Worm (Caenorhabditis elegans) whole organism, mixed stage, embryonic: ENCODE measurements around the gene C06C3.4.
A peak's percentile ranks its signal among the peaks of the same experiment; 100 is the strongest.

Experiments used
- M03D4.4 ChIP-seq: sonication (generic microtip); optimal IDR thresholded peaks from 2 replicates; lab custom pipeline; 2017; ENCODE audit warnings: mild to moderate bottlenecking, missing genetic modification characterization, missing compliant biosample characterization
- bed-3 ChIP-seq: fragments of 200-800 bp; sonication (Bioruptor generic); optimal IDR thresholded peaks from 3 replicates; lab custom pipeline; 2018; ENCODE audit warnings: mild to moderate bottlenecking, missing genetic modification characterization, moderate library complexity, missing compliant biosample characterization
- blmp-1 ChIP-seq: fragments of 150-350 bp; optimal IDR thresholded peaks from 2 replicates; lab custom pipeline; 2014; ENCODE audit warnings: missing biosample characterization, missing genetic modification characterization
- ceh-83 ChIP-seq: fragments of 200-800 bp; sonication (Bioruptor generic); optimal IDR thresholded peaks from 2 replicates; lab custom pipeline; 2018; ENCODE audit warnings: mild to moderate bottlenecking, missing genetic modification characterization, missing compliant biosample characterization
- ces-1 ChIP-seq: fragments of 150-350 bp; optimal IDR thresholded peaks from 2 replicates; lab custom pipeline; 2014; ENCODE audit warnings: missing biosample characterization, missing genetic modification reagents, missing genetic modification characterization
- cnd-1 ChIP-seq: fragments of 200-800 bp; sonication (Bioruptor generic); optimal IDR thresholded peaks from 2 replicates; lab custom pipeline; 2018; ENCODE audit warnings: mild to moderate bottlenecking, missing genetic modification characterization, missing compliant biosample characterization
- drap-1 ChIP-seq: fragments of 200-800 bp; sonication (Bioruptor generic); optimal IDR thresholded peaks from 3 replicates; lab custom pipeline; 2018; ENCODE audit warnings: mild to moderate bottlenecking, missing genetic modification characterization, missing compliant biosample characterization
- elt-1 ChIP-seq: sonication (generic microtip); optimal IDR thresholded peaks from 2 replicates; lab custom pipeline; 2017; ENCODE audit warnings: missing genetic modification characterization, mild to moderate bottlenecking, missing compliant biosample characterization, antibody characterized with exemption, moderate library complexity, borderline replicate concordance; ENCODE audit not compliant: insufficient read depth
- elt-3 ChIP-seq: fragments of 150-350 bp; optimal IDR thresholded peaks from 2 replicates; lab custom pipeline; 2014; ENCODE audit warnings: missing biosample characterization, missing genetic modification characterization
- flh-1 ChIP-seq: fragments of 200-800 bp; sonication (Bioruptor generic); optimal IDR thresholded peaks from 2 replicates; lab custom pipeline; 2018; ENCODE audit warnings: mild to moderate bottlenecking, missing genetic modification characterization, moderate library complexity, missing compliant biosample characterization
- ham-2 ChIP-seq: fragments of 200-800 bp; sonication (Bioruptor generic); optimal IDR thresholded peaks from 2 replicates; lab custom pipeline; 2018; ENCODE audit warnings: mild to moderate bottlenecking, missing genetic modification characterization, missing compliant biosample characterization
- hlh-1 ChIP-seq: fragments of 150-350 bp; optimal IDR thresholded peaks from 2 replicates; lab custom pipeline; 2014; ENCODE audit warnings: missing biosample characterization, missing genetic modification reagents, missing genetic modification characterization
- lin-13 ChIP-seq: fragments of 150-350 bp; optimal IDR thresholded peaks from 2 replicates; lab custom pipeline; 2014; ENCODE audit warnings: missing biosample characterization, missing genetic modification characterization
- lin-32 ChIP-seq: fragments of 200-800 bp; sonication (Bioruptor generic); optimal IDR thresholded peaks from 2 replicates; lab custom pipeline; 2018; ENCODE audit warnings: mild to moderate bottlenecking, missing genetic modification characterization, missing compliant biosample characterization
- mab-5 ChIP-seq: fragments of 150-350 bp; optimal IDR thresholded peaks from 2 replicates; lab custom pipeline; 2014; ENCODE audit warnings: missing biosample characterization, missing genetic modification characterization
- mep-1 ChIP-seq: fragments of 150-350 bp; optimal IDR thresholded peaks from 2 replicates; lab custom pipeline; 2017; ENCODE audit warnings: missing biosample characterization, missing genetic modification reagents, missing genetic modification characterization, inconsistent platforms
- mls-2 ChIP-seq: sonication (generic microtip); optimal IDR thresholded peaks from 2 replicates; lab custom pipeline; 2016; ENCODE audit warnings: mild to moderate bottlenecking, missing genetic modification characterization, moderate library complexity, missing compliant biosample characterization
- nhr-12 ChIP-seq: fragments of 150-350 bp; optimal IDR thresholded peaks from 2 replicates; lab custom pipeline; 2014; ENCODE audit warnings: missing biosample characterization, missing genetic modification characterization
- nhr-2 ChIP-seq: fragments of 150-350 bp; optimal IDR thresholded peaks from 2 replicates; lab custom pipeline; 2014; ENCODE audit warnings: missing biosample characterization, missing genetic modification characterization
- nhr-28 ChIP-seq: fragments of 150-350 bp; optimal IDR thresholded peaks from 2 replicates; lab custom pipeline; 2014; ENCODE audit warnings: missing biosample characterization, missing genetic modification characterization
- nhr-76 ChIP-seq: sonication (generic microtip); optimal IDR thresholded peaks from 2 replicates; lab custom pipeline; 2017; ENCODE audit warnings: missing biosample characterization, missing genetic modification characterization
- pha-4 ChIP-seq: fragments of 150-350 bp; optimal IDR thresholded peaks from 2 replicates; lab custom pipeline; 2018; ENCODE audit warnings: missing biosample characterization, missing genetic modification reagents, missing genetic modification characterization
- sem-2 ChIP-seq: fragments of 200-800 bp; sonication (Bioruptor generic); optimal IDR thresholded peaks from 2 replicates; lab custom pipeline; 2018; ENCODE audit warnings: mild to moderate bottlenecking, missing genetic modification characterization, missing compliant biosample characterization
- snpc-4 ChIP-seq: fragments of 150-350 bp; optimal IDR thresholded peaks from 2 replicates; lab custom pipeline; 2014; ENCODE audit warnings: missing biosample characterization, missing genetic modification characterization
- sptf-1 ChIP-seq: sonication (generic microtip); optimal IDR thresholded peaks from 2 replicates; lab custom pipeline; 2017; ENCODE audit warnings: mild to moderate bottlenecking, missing genetic modification characterization, moderate library complexity, missing compliant biosample characterization
- tbx-8 ChIP-seq: fragments of 200-800 bp; sonication (Bioruptor generic); optimal IDR thresholded peaks from 2 replicates; lab custom pipeline; 2018; ENCODE audit warnings: mild to moderate bottlenecking, missing genetic modification characterization, moderate library complexity, missing compliant biosample characterization
- unc-120 ChIP-seq: sonication (generic microtip); optimal IDR thresholded peaks from 2 replicates; lab custom pipeline; 2017; ENCODE audit warnings: missing genetic modification characterization, missing compliant biosample characterization; ENCODE audit not compliant: poor library complexity, severe bottlenecking
- unc-39 ChIP-seq: fragments of 150-350 bp; optimal IDR thresholded peaks from 2 replicates; lab custom pipeline; 2014; ENCODE audit warnings: missing biosample characterization, missing genetic modification characterization
- unc-62 ChIP-seq: fragments of 150-350 bp; optimal IDR thresholded peaks from 2 replicates; lab custom pipeline; 2014; ENCODE audit warnings: missing biosample characterization, missing genetic modification reagents, missing genetic modification characterization
- zip-8 ChIP-seq: fragments of 150-350 bp; optimal IDR thresholded peaks from 2 replicates; lab custom pipeline; 2014; ENCODE audit warnings: missing biosample characterization, missing genetic modification characterization
- ztf-11 ChIP-seq: fragments of 150-350 bp; optimal IDR thresholded peaks from 2 replicates; lab custom pipeline; 2014; ENCODE audit warnings: missing biosample characterization, missing genetic modification characterization

C06C3.4 gene

ce11 chrII:9372991-9373390 is at the start of gene C06C3.4:
Gene C06C3.4 (plus strand): TSS chrII:9373291.
- no peak for TF ChIP-seq blmp-1 (tag; lab: Kevin White, UChicago)
- TF ChIP-seq elt-3 (tag; lab: Kevin White, UChicago), result no peak
- TF ChIP-seq nhr-12 (tag; lab: Kevin White, UChicago), result no peak
- no peak for TF ChIP-seq unc-62 (GFP tag; lab: Kevin White, UChicago)
- TF ChIP-seq nhr-28 (tag; lab: Kevin White, UChicago), result no peak
- no peak for TF ChIP-seq drap-1
- TF ChIP-seq hlh-1 (tag; lab: Kevin White, UChicago), result no peak
- TF ChIP-seq bed-3 (GFP tag; lab: Kevin White, UChicago), result no peak
- no peak for TF ChIP-seq nhr-76 (tag; lab: Kevin White, UChicago)
- no peak for TF ChIP-seq zip-8 (tag; lab: Kevin White, UChicago)
- no peak for TF ChIP-seq unc-39 (tag; lab: Kevin White, UChicago)
- no peak for TF ChIP-seq nhr-2 (tag; lab: Kevin White, UChicago)
- no peak for TF ChIP-seq pha-4 (tag; lab: Kevin White, UChicago)
- no peak for TF ChIP-seq ceh-83 (GFP tag; lab: Kevin White, UChicago)
- no peak for TF ChIP-seq flh-1 (GFP tag; lab: Kevin White, UChicago)
- no peak for TF ChIP-seq ztf-11 (tag; lab: Kevin White, UChicago)
- TF ChIP-seq lin-13 (tag; lab: Kevin White, UChicago), result no peak

ce11 chrII:9323660-9324059 is 49.4 kb upstream of the C06C3.4 start, which contains the start of gene egli-1:
Gene egli-1 (plus strand): TSS chrII:9323960.
- TF ChIP-seq ztf-11 (tag; lab: Kevin White, UChicago), result no peak
- TF ChIP-seq bed-3 (GFP tag; lab: Kevin White, UChicago), result no peak
- TF ChIP-seq sptf-1 (tag; lab: Kevin White, UChicago), result no peak
- no peak for TF ChIP-seq M03D4.4
- no peak for TF ChIP-seq mep-1 (tag; lab: Kevin White, UChicago)
- TF ChIP-seq nhr-2 (tag; lab: Kevin White, UChicago), result no peak
- no peak for TF ChIP-seq lin-32
- no peak for TF ChIP-seq unc-39 (tag; lab: Kevin White, UChicago)
- TF ChIP-seq nhr-12 (tag; lab: Kevin White, UChicago), result no peak
- no peak for TF ChIP-seq mab-5 (tag; lab: Kevin White, UChicago)
- no peak for TF ChIP-seq sem-2 (GFP tag; lab: Kevin White, UChicago)
- no peak for TF ChIP-seq mls-2
- TF ChIP-seq ces-1 (GFP tag; lab: Kevin White, UChicago), result no peak
- no peak for TF ChIP-seq flh-1 (GFP tag; lab: Kevin White, UChicago)
- no peak for TF ChIP-seq unc-62 (GFP tag; lab: Kevin White, UChicago)
- TF ChIP-seq tbx-8 (GFP tag; lab: Kevin White, UChicago), result no peak
- no peak for TF ChIP-seq nhr-28 (tag; lab: Kevin White, UChicago)
- TF ChIP-seq snpc-4 (tag; lab: Kevin White, UChicago), result no peak

- peak; percentile 19 for TF ChIP-seq unc-62 (GFP tag; lab: Kevin White, UChicago)
- no peak for TF ChIP-seq M03D4.4
- no peak for TF ChIP-seq sem-2 (GFP tag; lab: Kevin White, UChicago)
- no peak for TF ChIP-seq elt-3 (tag; lab: Kevin White, UChicago)
- peak; percentile 43 for TF ChIP-seq unc-120 (tag; lab: Kevin White, UChicago)
- TF ChIP-seq ces-1 (GFP tag; lab: Kevin White, UChicago), result peak; percentile 12
Measured at ce11 chrII:9324824-9325351, 48.2 kb upstream of the C06C3.4 start, which contains the start of gene eat-3. Gene eat-3 (plus strand): TSS chrII:9324874.

- no peak for TF ChIP-seq nhr-28 (tag; lab: Kevin White, UChicago)
- no peak for TF ChIP-seq nhr-76 (tag; lab: Kevin White, UChicago)
- TF ChIP-seq unc-120 (tag; lab: Kevin White, UChicago), result no peak
- TF ChIP-seq ceh-83 (GFP tag; lab: Kevin White, UChicago), result no peak
- TF ChIP-seq, all 35 proteins: peak for 0
Measured at ce11 chrII:9325555-9325954, 47.5 kb upstream of the C06C3.4 start.

ce11 chrII:9329474-9329873 is 43.6 kb upstream of the C06C3.4 start, which contains the start of gene wbp-2:
Gene wbp-2 (plus strand): TSS chrII:9329774.
- TF ChIP-seq flh-1 (GFP tag; lab: Kevin White, UChicago) (no peak), nhr-28 (tag; lab: Kevin White, UChicago) (no peak), elt-1 (tag; lab: Kevin White, UChicago) (no peak), cnd-1 (tag; lab: Kevin White, UChicago) (no peak), lin-32 (no peak), snpc-4 (tag; lab: Kevin White, UChicago) (no peak), hlh-1 (tag; lab: Kevin White, UChicago) (no peak), ham-2 (GFP tag; lab: Kevin White, UChicago) (no peak)
